Worm (Caenorhabditis elegans): ENCODE data around the gene srz-38.

DNA sequence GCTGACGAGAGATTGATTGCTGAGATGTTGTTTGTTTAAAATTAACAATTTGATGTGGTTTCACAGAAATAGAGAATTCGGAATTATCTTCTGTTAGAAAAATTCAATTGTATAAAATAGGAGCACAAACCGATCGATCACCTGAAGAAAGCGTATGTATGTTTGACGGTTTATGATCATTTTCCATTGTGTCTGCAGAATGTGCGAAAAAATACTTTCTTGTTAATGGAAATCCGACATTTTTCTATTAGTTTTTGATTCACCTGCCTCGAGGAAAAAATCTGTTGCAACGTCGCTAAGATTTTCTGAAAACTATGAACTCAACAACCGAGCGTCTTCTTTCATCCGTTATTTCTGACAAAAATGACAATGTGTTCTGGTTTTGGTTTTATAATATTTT is 1.6 kb downstream of the srz-38 start, which contains the start of gene C35D6.13:
- TF ChIP-seq fkh-10 (GFP tag; optimal IDR thresholded peaks at IDR 0.05) (no peak), hlh-30 (tag; optimal IDR thresholded peaks at IDR 0.05; ENCODE audit: insufficient read depth) (no peak)
